Fruit fly (Drosophila melanogaster) whole organism, embryonic: ENCODE measurements around the gene Pk34A.

ENCODE experiments used
- Ada2b ChIP-seq: fragments of 200-800 bp; sonication (Bioruptor generic); IDR thresholded peaks from 2 replicates; pipeline ENCODE4 v1.3.6; 2022; ENCODE audit warnings: missing biosample characterization, missing genetic modification characterization
- Atf6 ChIP-seq: fragments of 200-800 bp; sonication (Bioruptor generic); IDR thresholded peaks from 2 replicates; pipeline ENCODE4 v1.3.6; 2022; ENCODE audit warnings: missing biosample characterization, missing genetic modification characterization
- CG12391 ChIP-seq: fragments of 200-800 bp; sonication (Bioruptor generic); optimal IDR thresholded peaks from 3 replicates; lab custom pipeline; 2018; ENCODE audit warnings: missing biosample characterization, mild to moderate bottlenecking, missing genetic modification characterization, moderate library complexity
- CG13775 ChIP-seq: fragments of 200-800 bp; sonication (Bioruptor generic); optimal IDR thresholded peaks from 3 replicates; lab custom pipeline; 2017; ENCODE audit warnings: missing biosample characterization, mild to moderate bottlenecking, missing genetic modification characterization
- CG14667 ChIP-seq: fragments of 200-800 bp; sonication (Bioruptor generic); IDR thresholded peaks from 2 replicates; pipeline ENCODE4 v1.3.6; 2022; ENCODE audit warnings: missing biosample characterization, missing genetic modification characterization
- CG17328 ChIP-seq: fragments of 200-800 bp; sonication (Bioruptor generic); IDR thresholded peaks from 2 replicates; pipeline ENCODE4 v1.3.6; 2022; ENCODE audit warnings: missing biosample characterization, missing genetic modification characterization
- CG17802 ChIP-seq: fragments of 200-800 bp; sonication (Bioruptor generic); optimal IDR thresholded peaks from 2 replicates; lab custom pipeline; 2018; ENCODE audit warnings: missing biosample characterization, mild to moderate bottlenecking, missing genetic modification characterization, moderate library complexity
- CG17829 ChIP-seq: fragments of 200-800 bp; optimal IDR thresholded peaks from 2 replicates; lab custom pipeline; 2019; ENCODE audit warnings: missing biosample characterization, mild to moderate bottlenecking, missing genetic modification characterization, moderate library complexity
- CG2129 ChIP-seq: fragments of 200-800 bp; sonication (Bioruptor generic); IDR thresholded peaks from 2 replicates; pipeline ENCODE4 v1.3.6; 2022; ENCODE audit warnings: missing biosample characterization, missing genetic modification characterization; ENCODE audit not compliant: partially characterized antibody
- CG2202 ChIP-seq: fragments of 200-800 bp; sonication (Bioruptor generic); optimal IDR thresholded peaks from 2 replicates; lab custom pipeline; 2018; ENCODE audit warnings: missing biosample characterization, mild to moderate bottlenecking, missing genetic modification characterization
- CG30431 ChIP-seq: fragments of 200-800 bp; sonication (Bioruptor generic); optimal IDR thresholded peaks from 2 replicates; lab custom pipeline; 2017; ENCODE audit warnings: missing biosample characterization, missing genetic modification characterization
- CG32767 ChIP-seq: fragments of 200-800 bp; sonication (Bioruptor generic); IDR thresholded peaks from 2 replicates; pipeline ENCODE4 v1.3.6; 2022; ENCODE audit warnings: missing biosample characterization, missing genetic modification characterization
- CG33213 ChIP-seq: fragments of 200-800 bp; sonication (Bioruptor generic); optimal IDR thresholded peaks from 3 replicates; lab custom pipeline; 2016; ENCODE audit warnings: missing biosample characterization, missing genetic modification characterization
- CG34376 ChIP-seq: fragments of 200-800 bp; sonication (Bioruptor generic); optimal IDR thresholded peaks from 2 replicates; lab custom pipeline; 2018; ENCODE audit warnings: missing biosample characterization, mild to moderate bottlenecking, missing genetic modification characterization
- CG5953 ChIP-seq: fragments of 200-800 bp; sonication (Bioruptor generic); IDR thresholded peaks from 2 replicates; pipeline ENCODE4 v1.3.6; 2022; ENCODE audit warnings: missing biosample characterization, missing genetic modification characterization
- CG6175 ChIP-seq: fragments of 200-800 bp; sonication (Bioruptor generic); IDR thresholded peaks from 3 replicates; pipeline ENCODE4 v1.3.6; 2022; ENCODE audit warnings: missing biosample characterization, missing genetic modification characterization
- CG6272 ChIP-seq: fragments of 200-800 bp; sonication (Bioruptor generic); IDR thresholded peaks from 2 replicates; pipeline ENCODE4 v1.3.6; 2022; ENCODE audit warnings: missing biosample characterization, missing genetic modification characterization
- CG6654 ChIP-seq: fragments of 200-800 bp; sonication (Bioruptor generic); optimal IDR thresholded peaks from 2 replicates; lab custom pipeline; 2017; ENCODE audit warnings: missing biosample characterization, mild to moderate bottlenecking, missing genetic modification characterization
- CG9437 ChIP-seq: fragments of 200-800 bp; sonication (Bioruptor generic); optimal IDR thresholded peaks from 2 replicates; lab custom pipeline; 2018; ENCODE audit warnings: missing biosample characterization, mild to moderate bottlenecking, missing genetic modification characterization
- CG9797 ChIP-seq: fragments of 200-800 bp; sonication (Bioruptor generic); optimal IDR thresholded peaks from 3 replicates; lab custom pipeline; 2018; ENCODE audit warnings: missing biosample characterization, mild to moderate bottlenecking, missing genetic modification characterization
- CrebB ChIP-seq: fragments of 200-800 bp; sonication (Bioruptor generic); optimal IDR thresholded peaks from 3 replicates; lab custom pipeline; 2018; ENCODE audit warnings: missing biosample characterization, mild to moderate bottlenecking, missing genetic modification characterization
- Dbx ChIP-seq: fragments of 200-800 bp; sonication (Bioruptor generic); IDR thresholded peaks from 3 replicates; pipeline ENCODE4 v1.3.6; 2022; ENCODE audit warnings: missing biosample characterization, missing genetic modification characterization
- E2f2 ChIP-seq: fragments of 200-800 bp; sonication (Bioruptor generic); IDR thresholded peaks from 2 replicates; pipeline ENCODE4 v1.3.6; 2022; ENCODE audit warnings: missing biosample characterization, missing genetic modification characterization
- H15 ChIP-seq: fragments of 200-800 bp; sonication (Bioruptor generic); IDR thresholded peaks from 3 replicates; pipeline ENCODE4 v1.3.6; 2022; ENCODE audit warnings: missing biosample characterization, missing genetic modification characterization
- HLHmδ ChIP-seq: fragments of 200-800 bp; sonication (Bioruptor generic); optimal IDR thresholded peaks from 2 replicates; lab custom pipeline; 2018; ENCODE audit warnings: missing biosample characterization, mild to moderate bottlenecking, missing genetic modification characterization, moderate library complexity
- HmgD ChIP-seq: fragments of 200-800 bp; sonication (Bioruptor generic); optimal IDR thresholded peaks from 3 replicates; lab custom pipeline; 2016; ENCODE audit warnings: missing biosample characterization, missing genetic modification characterization
- Max ChIP-seq: fragments of 200-800 bp; sonication (Bioruptor generic); optimal IDR thresholded peaks from 2 replicates; lab custom pipeline; 2016; ENCODE audit warnings: missing biosample characterization, mild to moderate bottlenecking, missing genetic modification characterization
- Mrtf ChIP-seq: fragments of 200-800 bp; sonication (Bioruptor generic); IDR thresholded peaks from 3 replicates; pipeline ENCODE4 v1.3.6; 2022; ENCODE audit warnings: missing biosample characterization, missing genetic modification characterization
- Nf-YB ChIP-seq: fragments of 200-800 bp; sonication (Bioruptor generic); optimal IDR thresholded peaks from 3 replicates; lab custom pipeline; 2019; ENCODE audit warnings: missing biosample characterization, mild to moderate bottlenecking, missing genetic modification characterization, moderate library complexity
- Nf-YC ChIP-seq: fragments of 200-800 bp; optimal IDR thresholded peaks from 3 replicates; lab custom pipeline; 2019; ENCODE audit warnings: missing biosample characterization, mild to moderate bottlenecking, missing genetic modification characterization, moderate library complexity
- Rx ChIP-seq: fragments of 200-800 bp; sonication (Bioruptor generic); IDR thresholded peaks from 2 replicates; pipeline ENCODE4 v1.3.6; 2022; ENCODE audit warnings: missing biosample characterization, missing genetic modification characterization
- Six4 ChIP-seq: fragments of 200-800 bp; sonication (Bioruptor generic); optimal IDR thresholded peaks from 2 replicates; lab custom pipeline; 2016; ENCODE audit warnings: missing biosample characterization, missing genetic modification characterization
- Sry-β ChIP-seq: fragments of 200-800 bp; sonication (Bioruptor generic); optimal IDR thresholded peaks from 2 replicates; lab custom pipeline; 2018; ENCODE audit warnings: missing biosample characterization, mild to moderate bottlenecking, missing genetic modification characterization, moderate library complexity
- Sry-δ ChIP-seq: fragments of 200-800 bp; sonication (Bioruptor generic); optimal IDR thresholded peaks from 2 replicates; lab custom pipeline; 2016; ENCODE audit warnings: missing biosample characterization, missing genetic modification characterization
- Xbp1 ChIP-seq: fragments of 200-800 bp; sonication (Bioruptor generic); optimal IDR thresholded peaks from 3 replicates; lab custom pipeline; 2016; ENCODE audit warnings: missing biosample characterization, mild to moderate bottlenecking, missing genetic modification characterization
- al ChIP-seq: fragments of 200-800 bp; sonication (Bioruptor generic); IDR thresholded peaks from 2 replicates; pipeline ENCODE4 v1.3.6; 2022; ENCODE audit warnings: missing biosample characterization, missing genetic modification characterization
- bab2 ChIP-seq: fragments of 200-800 bp; sonication (Bioruptor generic); optimal IDR thresholded peaks from 2 replicates; lab custom pipeline; 2016; ENCODE audit warnings: missing biosample characterization, missing genetic modification characterization
- cato ChIP-seq: fragments of 200-800 bp; sonication (Bioruptor generic); optimal IDR thresholded peaks from 2 replicates; lab custom pipeline; 2016; ENCODE audit warnings: missing biosample characterization, missing genetic modification characterization, borderline replicate concordance
- dm ChIP-seq: fragments of 200-800 bp; sonication (Bioruptor generic); optimal IDR thresholded peaks from 3 replicates; lab custom pipeline; 2016; ENCODE audit warnings: missing biosample characterization, missing genetic modification characterization
- dmrt11E ChIP-seq: fragments of 200-800 bp; sonication (Bioruptor generic); optimal IDR thresholded peaks from 3 replicates; lab custom pipeline; 2018; ENCODE audit warnings: missing biosample characterization, mild to moderate bottlenecking, missing genetic modification characterization, moderate library complexity
- ftz-f1 ChIP-seq: fragments of 200-800 bp; sonication (Bioruptor generic); optimal IDR thresholded peaks from 2 replicates; lab custom pipeline; 2016; ENCODE audit warnings: missing biosample characterization, missing genetic modification characterization
- grau ChIP-seq: fragments of 200-800 bp; optimal IDR thresholded peaks from 3 replicates; lab custom pipeline; 2019; ENCODE audit warnings: missing biosample characterization, mild to moderate bottlenecking, missing genetic modification characterization, moderate library complexity
- hbn ChIP-seq: fragments of 200-800 bp; sonication (Bioruptor generic); IDR thresholded peaks from 2 replicates; pipeline ENCODE4 v1.3.6; 2022; ENCODE audit warnings: missing biosample characterization, missing genetic modification characterization; ENCODE audit not compliant: partially characterized antibody
- mld ChIP-seq: fragments of 200-800 bp; sonication (Bioruptor generic); IDR thresholded peaks from 3 replicates; pipeline ENCODE4 v1.3.6; 2022; ENCODE audit warnings: missing biosample characterization, missing genetic modification characterization; ENCODE audit not compliant: partially characterized antibody
- pan ChIP-seq, 4 experiments: fragments of >200 bp in 3 of 4; fragments of 200-800 bp in 1 of 4; sonication (Bioruptor generic) in 1 of 4; optimal IDR thresholded peaks in 3 of 4; IDR thresholded peaks in 1 of 4; 2 replicates each; pipeline versions ENCODE4 v1.3.6 to Lab custom; 2017 to 2022; ENCODE audit warnings: missing biosample characterization in 2 of 4, missing genetic modification characterization in 2 of 4, mixed read lengths in 1 of 4
- peb ChIP-seq: fragments of 200-800 bp; sonication (Bioruptor generic); IDR thresholded peaks from 2 replicates; pipeline ENCODE4 v1.3.6; 2022; ENCODE audit warnings: missing biosample characterization, missing genetic modification characterization
- phol ChIP-seq: fragments of 200-800 bp; sonication (Bioruptor generic); optimal IDR thresholded peaks from 3 replicates; lab custom pipeline; 2018; ENCODE audit warnings: missing biosample characterization, mild to moderate bottlenecking, missing genetic modification characterization, moderate library complexity
- sna ChIP-seq: fragments of 200-800 bp; sonication (Bioruptor generic); IDR thresholded peaks from 2 replicates; pipeline ENCODE4 v1.3.6; 2022; ENCODE audit warnings: missing biosample characterization, missing genetic modification characterization; ENCODE audit not compliant: partially characterized antibody
- wor ChIP-seq: fragments of 200-800 bp; sonication (Bioruptor generic); IDR thresholded peaks from 2 replicates; pipeline ENCODE4 v1.3.6; 2022; ENCODE audit warnings: missing biosample characterization, missing genetic modification characterization
- zfh1 ChIP-seq: fragments of 200-800 bp; sonication (Bioruptor generic); IDR thresholded peaks from 3 replicates; pipeline ENCODE4 v1.3.6; 2022; ENCODE audit warnings: missing biosample characterization, missing genetic modification characterization

Gene Pk34A

DNA sequence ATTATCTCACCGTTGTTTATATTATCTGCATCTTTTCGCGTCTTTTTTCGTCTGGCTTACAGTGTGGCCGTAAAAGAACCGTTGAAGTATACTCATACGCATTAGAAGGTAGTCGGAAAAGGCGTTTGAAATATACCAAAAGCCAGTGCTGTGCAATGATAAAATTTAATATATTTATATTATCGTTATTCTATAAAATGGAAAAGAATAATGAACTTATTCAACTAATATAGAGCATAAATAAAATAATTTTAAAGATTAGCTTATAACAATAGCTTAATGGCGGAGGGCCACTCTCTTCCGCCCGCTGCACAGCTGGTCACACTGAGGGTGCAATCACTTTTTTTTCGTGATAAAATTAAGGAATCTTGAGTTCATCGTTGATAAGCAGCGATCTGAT lies 33.3 kb downstream of the Pk34A start, which contains the start of the genes CG16974 and Edem2 (continued):
- TF ChIP-seq E2f2 (GFP tag; lab: Robert Waterston, UW) (peak; percentile 52), CG2202 (peak; percentile 42), sna (GFP tag; lab: Robert Waterston, UW) (no peak), phol (tag; lab: Kevin White, UChicago) (peak; percentile 89), Atf6 (GFP tag; lab: Robert Waterston, UW) (peak; percentile 70; the same call in 1 of the 2 replicates), CG34376 (GFP tag; lab: Kevin White, UChicago) (peak; percentile 44), CG12391 (tag; lab: Kevin White, UChicago) (peak; percentile 91), CG33213 (GFP tag; lab: Kevin White, UChicago) (no peak), hbn (GFP tag; lab: Robert Waterston, UW) (no peak), CG6175 (GFP tag; lab: Robert Waterston, UW) (0 out of 3 replicates have a peak, but pooled peaks have one; percentile 31), CG32767 (GFP tag; lab: Robert Waterston, UW) (peak; percentile 71), dm (GFP tag; lab: Kevin White, UChicago) (peak; percentile 5), mld (GFP tag; lab: Robert Waterston, UW) (no peak), Sry-β (GFP tag; lab: Kevin White, UChicago) (peak; percentile 6), ftz-f1 (GFP tag; lab: Kevin White, UChicago) (peak; percentile 39), wor (peak; percentile 20; the same call in 1 of the 2 replicates), CG9437 (GFP tag; lab: Kevin White, UChicago) (peak; percentile 25), CG6654 (no peak), Six4 (GFP tag; lab: Kevin White, UChicago) (peak; percentile 64), CG17802 (peak; percentile 20), CG6272 (GFP tag; lab: Robert Waterston, UW) (peak; percentile 67; the same call in 1 of the 2 replicates), CG30431 (peak; percentile 4), Xbp1 (GFP tag; lab: Kevin White, UChicago) (peak; percentile 85), Rx (peak; percentile 49), CG5953 (GFP tag; lab: Robert Waterston, UW) (peak; percentile 42; the same call in 1 of the 2 replicates), cato (GFP tag; lab: Kevin White, UChicago) (peak; percentile 26), grau (tag; lab: Kevin White, UChicago) (peak; percentile 73), HmgD (GFP tag; lab: Kevin White, UChicago) (no peak), Max (GFP tag; lab: Kevin White, UChicago) (peak; percentile 60), CG2129 (GFP tag; lab: Robert Waterston, UW) (no peak), Mrtf (GFP tag; lab: Robert Waterston, UW) (peak; percentile 52; the same call in 1 of the 3 replicates), Nf-YB (GFP tag; lab: Kevin White, UChicago) (peak; percentile 40), CG9797 (GFP tag; lab: Kevin White, UChicago) (peak; percentile 96), al (GFP tag; lab: Robert Waterston, UW) (peak; percentile 61; the same call in 1 of the 2 replicates), peb (GFP tag; lab: Robert Waterston, UW) (peak; percentile 56), CG13775 (GFP tag; lab: Kevin White, UChicago) (peak; percentile 79), Ada2b (GFP tag; lab: Robert Waterston, UW) (peak; percentile 64), zfh1 (GFP tag; lab: Robert Waterston, UW) (peak; percentile 81), H15 (peak; percentile 43; the same call in 1 of the 3 replicates), Sry-δ (GFP tag; lab: Kevin White, UChicago) (peak; percentile 3), Nf-YC (tag; lab: Kevin White, UChicago) (peak; percentile 74), dmrt11E (tag; lab: Kevin White, UChicago) (peak; percentile 70), CG14667 (GFP tag; lab: Robert Waterston, UW) (peak; percentile 56), pan (optimal IDR thresholded peaks at IDR 0.05; lab: Kevin White, UChicago) (no peak), pan (GFP tag; optimal IDR thresholded peaks at IDR 0.05 in 1 of 2, IDR thresholded peaks at IDR 0.05 in 1 of 2) (peak in 1 of 2 experiments; percentile 82), CrebB (peak; percentile 12), bab2 (peak; percentile 44), Dbx (peak; percentile 59; the same call in 2 of the 3 replicates), CG17328 (peak; percentile 70), CG17829 (tag; lab: Kevin White, UChicago) (peak; percentile 89), HLHmδ (GFP tag; lab: Kevin White, UChicago) (no peak)
